Worm (Caenorhabditis elegans) whole organism, late embryonic: ENCODE measurements around the gene lgc-53.

Experiments
- F13H6.1 ChIP-seq: sonication (generic microtip); optimal IDR thresholded peaks from 2 replicates; lab custom pipeline; 2016; ENCODE audit warnings: missing genetic modification characterization, missing compliant biosample characterization
- K02D7.2 ChIP-seq: sonication (generic microtip); optimal IDR thresholded peaks from 2 replicates; lab custom pipeline; 2017; ENCODE audit warnings: mild to moderate bottlenecking, missing genetic modification characterization, missing compliant biosample characterization
- K09A11.1 ChIP-seq: sonication (generic microtip); optimal IDR thresholded peaks from 2 replicates; lab custom pipeline; 2017; ENCODE audit warnings: antibody characterized with exemption, mild to moderate bottlenecking, missing genetic modification characterization, missing compliant biosample characterization; ENCODE audit not compliant: insufficient read depth
- T23F11.4 ChIP-seq: fragments of 200-800 bp; sonication (Bioruptor generic); optimal IDR thresholded peaks from 2 replicates; lab custom pipeline; 2018; ENCODE audit warnings: mild to moderate bottlenecking, missing genetic modification characterization, missing compliant biosample characterization
- Y22D7AL.16 ChIP-seq: sonication (generic microtip); optimal IDR thresholded peaks from 2 replicates; lab custom pipeline; 2016; ENCODE audit warnings: missing genetic modification characterization, missing compliant biosample characterization
- ahr-1 ChIP-seq: sonication (generic microtip); optimal IDR thresholded peaks from 2 replicates; lab custom pipeline; 2016; ENCODE audit warnings: missing genetic modification characterization, missing compliant biosample characterization
- ceh-14 ChIP-seq: sonication (generic microtip); optimal IDR thresholded peaks from 2 replicates; lab custom pipeline; 2016; ENCODE audit warnings: missing genotype, missing genetic modification characterization, missing compliant biosample characterization
- ceh-19 ChIP-seq: fragments of 200-800 bp; sonication (Bioruptor generic); optimal IDR thresholded peaks from 2 replicates; lab custom pipeline; 2018; ENCODE audit warnings: mild to moderate bottlenecking, missing genetic modification characterization, missing compliant biosample characterization
- ceh-2 ChIP-seq: sonication (generic microtip); optimal IDR thresholded peaks from 2 replicates; lab custom pipeline; 2016; ENCODE audit warnings: missing genotype, missing genetic modification characterization, missing compliant biosample characterization
- ceh-22 ChIP-seq: sonication (generic microtip); optimal IDR thresholded peaks from 2 replicates; lab custom pipeline; 2017; ENCODE audit warnings: missing biosample characterization, missing genetic modification characterization
- ceh-31 ChIP-seq: sonication (generic microtip); optimal IDR thresholded peaks from 2 replicates; lab custom pipeline; 2016; ENCODE audit warnings: missing genetic modification characterization, missing compliant biosample characterization
- ceh-34 ChIP-seq: sonication (generic microtip); optimal IDR thresholded peaks from 2 replicates; lab custom pipeline; 2016; ENCODE audit warnings: mild to moderate bottlenecking, missing genetic modification characterization, missing compliant biosample characterization
- ceh-6 ChIP-seq: fragments of 200-800 bp; sonication (Bioruptor generic); optimal IDR thresholded peaks from 2 replicates; lab custom pipeline; 2018; ENCODE audit warnings: mild to moderate bottlenecking, missing genetic modification characterization, missing compliant biosample characterization
- che-1 ChIP-seq: sonication (generic microtip); optimal IDR thresholded peaks from 2 replicates; lab custom pipeline; 2016; ENCODE audit warnings: mild to moderate bottlenecking, missing genetic modification characterization, missing compliant biosample characterization
- dve-1 ChIP-seq: sonication (generic microtip); optimal IDR thresholded peaks from 2 replicates; lab custom pipeline; 2017; ENCODE audit warnings: antibody characterized with exemption, mild to moderate bottlenecking, missing genetic modification characterization, missing compliant biosample characterization
- elt-2 ChIP-seq: sonication (generic microtip); optimal IDR thresholded peaks from 2 replicates; lab custom pipeline; 2016; ENCODE audit warnings: missing genetic modification reagents, missing genetic modification characterization, missing compliant biosample characterization
- ets-4 ChIP-seq: sonication (generic microtip); optimal IDR thresholded peaks from 2 replicates; lab custom pipeline; 2016; ENCODE audit warnings: missing genetic modification characterization, missing compliant biosample characterization
- fax-1 ChIP-seq: sonication (generic microtip); optimal IDR thresholded peaks from 2 replicates; lab custom pipeline; 2016; ENCODE audit warnings: missing genotype, missing genetic modification characterization, missing compliant biosample characterization
- fkh-6 ChIP-seq: sonication (generic microtip); optimal IDR thresholded peaks from 2 replicates; lab custom pipeline; 2016; ENCODE audit warnings: missing genetic modification characterization, missing compliant biosample characterization
- gmeb-2 ChIP-seq: sonication (generic microtip); optimal IDR thresholded peaks from 2 replicates; lab custom pipeline; 2016; ENCODE audit warnings: missing genetic modification characterization, inconsistent platforms, missing compliant biosample characterization
- hlh-15 ChIP-seq: sonication (generic microtip); optimal IDR thresholded peaks from 2 replicates; lab custom pipeline; 2016; ENCODE audit warnings: missing genetic modification characterization, missing compliant biosample characterization
- hlh-30 ChIP-seq: sonication (generic microtip); optimal IDR thresholded peaks from 2 replicates; lab custom pipeline; 2017; ENCODE audit warnings: antibody characterized with exemption, missing genetic modification characterization, missing compliant biosample characterization; ENCODE audit not compliant: insufficient read depth
- hlh-8 ChIP-seq: sonication (generic microtip); optimal IDR thresholded peaks from 2 replicates; lab custom pipeline; 2016; ENCODE audit warnings: missing genotype, missing genetic modification characterization, missing compliant biosample characterization
- lim-6 ChIP-seq: sonication (generic microtip); optimal IDR thresholded peaks from 2 replicates; lab custom pipeline; 2016; ENCODE audit warnings: missing genetic modification characterization, missing compliant biosample characterization
- mec-3 ChIP-seq: sonication (generic microtip); optimal IDR thresholded peaks from 2 replicates; lab custom pipeline; 2016; ENCODE audit warnings: borderline replicate concordance, missing genetic modification characterization, missing compliant biosample characterization
- nfya-1 ChIP-seq: sonication (generic microtip); optimal IDR thresholded peaks from 2 replicates; lab custom pipeline; 2017; ENCODE audit warnings: missing genetic modification characterization, mild to moderate bottlenecking, missing compliant biosample characterization, antibody characterized with exemption, moderate library complexity
- nhr-11 ChIP-seq: fragments of 150-350 bp; optimal IDR thresholded peaks from 2 replicates; lab custom pipeline; 2014; ENCODE audit warnings: missing biosample characterization, missing genetic modification characterization
- nhr-232 ChIP-seq: sonication (generic microtip); optimal IDR thresholded peaks from 2 replicates; lab custom pipeline; 2016; ENCODE audit warnings: missing genetic modification characterization, missing compliant biosample characterization
- npax-4 ChIP-seq: sonication (generic microtip); optimal IDR thresholded peaks from 2 replicates; lab custom pipeline; 2016; ENCODE audit warnings: missing genetic modification characterization, missing compliant biosample characterization
- odd-2 ChIP-seq: sonication (generic microtip); optimal IDR thresholded peaks from 2 replicates; lab custom pipeline; 2017; ENCODE audit warnings: antibody characterized with exemption, mild to moderate bottlenecking, missing genetic modification characterization, missing compliant biosample characterization
- pag-3 ChIP-seq: sonication (generic microtip); optimal IDR thresholded peaks from 2 replicates; lab custom pipeline; 2016; ENCODE audit warnings: missing compliant biosample characterization, missing genetic modification characterization, borderline replicate concordance
- pat-9 ChIP-seq: fragments of 200-800 bp; sonication (Bioruptor generic); optimal IDR thresholded peaks from 2 replicates; lab custom pipeline; 2018; ENCODE audit warnings: mild to moderate bottlenecking, missing genetic modification characterization, moderate library complexity, missing compliant biosample characterization
- pax-1 ChIP-seq: fragments of 150-350 bp; optimal IDR thresholded peaks from 2 replicates; lab custom pipeline; 2014; ENCODE audit warnings: missing biosample characterization, missing genetic modification characterization
- pha-4 ChIP-seq: fragments of 150-350 bp; optimal IDR thresholded peaks from 2 replicates; lab custom pipeline; 2018; ENCODE audit warnings: missing biosample characterization, missing genetic modification reagents, missing genetic modification characterization
- pros-1 ChIP-seq: fragments of 150-350 bp; optimal IDR thresholded peaks from 2 replicates; lab custom pipeline; 2014; ENCODE audit warnings: missing biosample characterization, missing genetic modification reagents, missing genetic modification characterization
- ref-2 ChIP-seq: sonication (generic microtip); optimal IDR thresholded peaks from 2 replicates; lab custom pipeline; 2016; ENCODE audit warnings: missing genetic modification characterization, missing compliant biosample characterization
- rnt-1 ChIP-seq: sonication (generic microtip); optimal IDR thresholded peaks from 2 replicates; lab custom pipeline; 2016; ENCODE audit warnings: missing genetic modification characterization, missing compliant biosample characterization
- sdc-2 ChIP-seq: sonication (generic microtip); optimal IDR thresholded peaks from 2 replicates; lab custom pipeline; 2016; ENCODE audit warnings: missing genotype, missing genetic modification characterization, missing compliant biosample characterization
- sox-2 ChIP-seq: fragments of 200-800 bp; sonication (Bioruptor generic); IDR thresholded peaks from 2 replicates; pipeline ENCODE4 v1.3.6; 2022; ENCODE audit warnings: missing genetic modification reagents, missing genetic modification characterization, missing compliant biosample characterization
- sox-4 ChIP-seq: sonication (generic microtip); optimal IDR thresholded peaks from 2 replicates; lab custom pipeline; 2017; ENCODE audit warnings: mild to moderate bottlenecking, missing genetic modification characterization, inconsistent platforms, missing compliant biosample characterization
- syd-9 ChIP-seq: sonication (generic microtip); optimal IDR thresholded peaks from 2 replicates; lab custom pipeline; 2016; ENCODE audit warnings: mild to moderate bottlenecking, missing genetic modification characterization, moderate library complexity, missing compliant biosample characterization
- tbx-2 ChIP-seq: sonication (generic microtip); optimal IDR thresholded peaks from 2 replicates; lab custom pipeline; 2016; ENCODE audit warnings: missing genetic modification characterization, missing compliant biosample characterization
- tbx-7 ChIP-seq: sonication (generic microtip); optimal IDR thresholded peaks from 2 replicates; lab custom pipeline; 2016; ENCODE audit warnings: missing genotype, missing genetic modification characterization, missing compliant biosample characterization
- ttx-3 ChIP-seq: sonication (generic microtip); optimal IDR thresholded peaks from 2 replicates; lab custom pipeline; 2016; ENCODE audit warnings: missing genetic modification reagents, missing genetic modification characterization, missing compliant biosample characterization
- unc-3 ChIP-seq, 2 experiments: fragments of 200-800 bp in 1 of 2; sonication (Bioruptor generic) in 1 of 2; sonication (generic microtip) in 1 of 2; conservative IDR thresholded peaks in 1 of 2; optimal IDR thresholded peaks in 1 of 2; 2 replicates each; pipeline versions ENCODE4 v1.3.6 to Lab custom; 2016 to 2022; ENCODE audit warnings: missing compliant biosample characterization in 2 of 2, missing genetic modification characterization in 2 of 2, missing genetic modification reagents in 1 of 2
- unc-42 ChIP-seq: sonication (generic microtip); optimal IDR thresholded peaks from 2 replicates; lab custom pipeline; 2016; ENCODE audit warnings: missing genotype, missing genetic modification characterization, missing compliant biosample characterization
- unc-55 ChIP-seq: sonication (generic microtip); optimal IDR thresholded peaks from 2 replicates; lab custom pipeline; 2017; ENCODE audit warnings: missing biosample characterization, missing genetic modification reagents, missing genetic modification characterization
- unc-86 ChIP-seq: sonication (generic microtip); optimal IDR thresholded peaks from 2 replicates; lab custom pipeline; 2016; ENCODE audit warnings: missing genetic modification characterization, missing compliant biosample characterization
- zip-5 ChIP-seq: sonication (generic microtip); optimal IDR thresholded peaks from 2 replicates; lab custom pipeline; 2016; ENCODE audit warnings: missing genetic modification characterization, missing compliant biosample characterization

lgc-53 gene

DNA sequence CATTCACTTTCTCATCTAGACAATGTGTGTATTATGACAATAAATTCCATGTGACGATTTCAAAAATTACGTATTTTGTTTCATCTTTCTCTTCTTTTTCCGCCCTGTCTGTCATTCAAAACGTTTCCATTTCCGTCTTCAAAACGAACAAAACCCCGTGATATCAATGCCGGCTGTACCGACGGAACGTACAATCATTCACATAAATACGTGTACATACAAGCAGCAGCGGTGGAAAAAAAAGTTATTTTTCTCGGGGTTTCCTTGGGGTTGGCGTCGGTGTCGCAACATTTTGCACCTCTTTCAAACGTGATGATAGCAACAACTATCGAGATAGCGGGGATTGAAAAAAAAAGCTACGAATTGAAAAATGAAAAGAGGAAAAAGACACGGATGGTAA, 13.5 kb downstream of the lgc-53 start:
- no peak for TF ChIP-seq pax-1 (tag; lab: Kevin White, UChicago)
- no peak for TF ChIP-seq ceh-31 (tag; lab: Kevin White, UChicago)
- TF ChIP-seq pha-4 (tag; lab: Kevin White, UChicago) = no peak
- TF ChIP-seq sdc-2 (tag; lab: Kevin White, UChicago) = no peak
- no peak for TF ChIP-seq nhr-232
- no peak for TF ChIP-seq pag-3 (tag; lab: Kevin White, UChicago)
- TF ChIP-seq ceh-14 (tag; lab: Kevin White, UChicago) = no peak
- no peak for TF ChIP-seq npax-4 (tag; lab: Kevin White, UChicago)
- no peak for TF ChIP-seq unc-42
- no peak for TF ChIP-seq fkh-6 (tag; lab: Kevin White, UChicago)
- no peak for TF ChIP-seq sox-2
- no peak for TF ChIP-seq syd-9 (tag; lab: Kevin White, UChicago)
- no peak for TF ChIP-seq unc-86 (tag; lab: Kevin White, UChicago)
- TF ChIP-seq ceh-2 (tag; lab: Kevin White, UChicago) = no peak
- TF ChIP-seq ahr-1 (tag; lab: Kevin White, UChicago) = no peak
- TF ChIP-seq rnt-1 = no peak
- TF ChIP-seq, all 69 proteins: peak for 0

DNA sequence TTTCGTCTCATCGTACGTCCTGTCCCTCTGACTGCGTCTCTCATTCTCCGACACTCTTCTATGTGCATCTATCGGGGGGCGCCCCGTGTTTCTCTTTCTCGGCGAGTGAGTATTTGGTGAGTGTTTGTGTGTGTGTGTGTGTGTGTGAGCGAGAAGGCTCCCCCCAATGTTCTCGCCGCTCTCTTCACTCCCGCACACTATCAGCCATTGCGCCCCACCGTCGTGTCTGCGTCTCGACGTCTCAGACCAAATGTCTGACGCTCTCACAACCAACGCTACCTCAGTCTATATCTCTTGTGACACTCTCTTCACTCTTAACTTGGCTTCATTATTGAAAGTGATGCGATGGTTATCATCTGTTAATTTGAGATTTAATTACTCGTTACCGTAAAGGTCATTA, 15.4 kb downstream of the lgc-53 start:
- TF ChIP-seq sox-2 (no peak), hlh-8 (peak; percentile 23), rnt-1 (peak; percentile 81), K02D7.2 (no peak), syd-9 (tag; lab: Kevin White, UChicago) (peak; percentile 69), ttx-3 (tag; lab: Kevin White, UChicago) (no peak), ceh-22 (tag; lab: Kevin White, UChicago) (peak; percentile 55), ceh-34 (peak; percentile 89), mec-3 (tag; lab: Kevin White, UChicago) (no peak), K09A11.1 (tag; lab: Kevin White, UChicago) (peak; percentile 41), unc-3 (GFP tag; conservative IDR thresholded peaks at IDR 0.05; lab: Robert Waterston, UW) (peak; percentile 29; the same call in 1 of the 2 replicates), unc-3 (tag; optimal IDR thresholded peaks at IDR 0.05; lab: Kevin White, UChicago) (no peak), hlh-15 (tag; lab: Kevin White, UChicago) (no peak), ceh-19 (peak; percentile 67), F13H6.1 (tag; lab: Kevin White, UChicago) (peak; percentile 73), nhr-232 (no peak), sdc-2 (tag; lab: Kevin White, UChicago) (peak; percentile 90), odd-2 (no peak), gmeb-2 (tag; lab: Kevin White, UChicago) (peak; percentile 6), hlh-30 (tag; lab: Kevin White, UChicago) (peak; percentile 83), fkh-6 (tag; lab: Kevin White, UChicago) (no peak), fax-1 (tag; lab: Kevin White, UChicago) (peak; percentile 9), ceh-6 (GFP tag; lab: Kevin White, UChicago) (peak; percentile 41), ceh-2 (tag; lab: Kevin White, UChicago) (peak; percentile 67), che-1 (tag; lab: Kevin White, UChicago) (no peak), unc-55 (GFP tag; lab: Kevin White, UChicago) (peak; percentile 69), lim-6 (tag; lab: Kevin White, UChicago) (peak; percentile 9), unc-86 (tag; lab: Kevin White, UChicago) (peak; percentile 34), sox-4 (tag; lab: Kevin White, UChicago) (peak; percentile 23), pros-1 (peak; percentile 83), tbx-7 (tag; lab: Kevin White, UChicago) (peak; percentile 1), elt-2 (tag; lab: Kevin White, UChicago) (peak; percentile 71), tbx-2 (tag; lab: Kevin White, UChicago) (peak; percentile 90), ets-4 (peak; percentile 60), pha-4 (tag; lab: Kevin White, UChicago) (no peak), zip-5 (tag; lab: Kevin White, UChicago) (no peak), T23F11.4 (peak; percentile 46), pat-9 (tag; lab: Kevin White, UChicago) (no peak), nhr-11 (no peak), Y22D7AL.16 (tag; lab: Kevin White, UChicago) (no peak), nfya-1 (tag; lab: Kevin White, UChicago) (peak; percentile 90), ref-2 (tag; lab: Kevin White, UChicago) (peak; percentile 87), dve-1 (tag; lab: Kevin White, UChicago) (peak; percentile 53)
